Worm (Caenorhabditis elegans) whole organism, L2 larva: ENCODE measurements around the gene F28H7.3.

ENCODE experiments used
- R02D3.7 ChIP-seq: fragments of 150-350 bp; optimal IDR thresholded peaks from 2 replicates; lab custom pipeline; 2014; ENCODE audit warnings: missing biosample characterization, missing genetic modification characterization
- ceh-16 ChIP-seq: fragments of 150-350 bp; optimal IDR thresholded peaks from 2 replicates; lab custom pipeline; 2014; ENCODE audit warnings: missing biosample characterization, missing genetic modification characterization
- fos-1 ChIP-seq: fragments of 150-350 bp; optimal IDR thresholded peaks from 2 replicates; lab custom pipeline; 2014; ENCODE audit warnings: missing biosample characterization, missing genetic modification characterization
- unc-62 ChIP-seq: fragments of 150-350 bp; optimal IDR thresholded peaks from 2 replicates; lab custom pipeline; 2014; ENCODE audit warnings: missing biosample characterization, missing genetic modification reagents, missing genetic modification characterization
- zag-1 ChIP-seq: fragments of 150-350 bp; optimal IDR thresholded peaks from 2 replicates; lab custom pipeline; 2014; ENCODE audit warnings: missing biosample characterization, missing genetic modification characterization

DNA sequence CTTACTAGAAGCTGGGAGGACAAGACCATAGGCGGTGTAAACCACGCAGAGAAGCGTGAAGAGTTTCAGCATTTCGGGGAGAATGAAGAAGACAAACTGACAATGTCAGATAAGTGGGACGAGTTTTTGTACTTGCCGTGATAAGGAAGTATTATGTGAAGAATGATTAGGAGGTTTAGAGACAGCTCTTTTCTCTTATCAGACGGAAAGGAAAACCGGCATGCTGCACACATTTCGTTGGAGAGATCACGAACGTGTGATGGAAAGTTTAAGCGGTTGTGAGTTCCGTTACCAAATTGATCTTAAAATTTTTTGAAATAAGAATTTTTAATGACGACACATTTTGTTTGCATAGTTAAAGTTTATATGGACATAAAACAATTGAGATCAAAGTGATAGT lies at the start of gene F28H7.3:
- TF ChIP-seq zag-1 (tag; lab: Kevin White, UChicago), result no peak
- TF ChIP-seq R02D3.7 (tag; lab: Kevin White, UChicago), result no peak
- no peak for TF ChIP-seq ceh-16 (tag; lab: Kevin White, UChicago)
- no peak for TF ChIP-seq unc-62 (GFP tag; lab: Kevin White, UChicago)
- TF ChIP-seq fos-1 (tag; lab: Kevin White, UChicago), result peak; percentile 71
